Fruit fly (Drosophila melanogaster): ENCODE results near the gene CG43998.

DNA sequence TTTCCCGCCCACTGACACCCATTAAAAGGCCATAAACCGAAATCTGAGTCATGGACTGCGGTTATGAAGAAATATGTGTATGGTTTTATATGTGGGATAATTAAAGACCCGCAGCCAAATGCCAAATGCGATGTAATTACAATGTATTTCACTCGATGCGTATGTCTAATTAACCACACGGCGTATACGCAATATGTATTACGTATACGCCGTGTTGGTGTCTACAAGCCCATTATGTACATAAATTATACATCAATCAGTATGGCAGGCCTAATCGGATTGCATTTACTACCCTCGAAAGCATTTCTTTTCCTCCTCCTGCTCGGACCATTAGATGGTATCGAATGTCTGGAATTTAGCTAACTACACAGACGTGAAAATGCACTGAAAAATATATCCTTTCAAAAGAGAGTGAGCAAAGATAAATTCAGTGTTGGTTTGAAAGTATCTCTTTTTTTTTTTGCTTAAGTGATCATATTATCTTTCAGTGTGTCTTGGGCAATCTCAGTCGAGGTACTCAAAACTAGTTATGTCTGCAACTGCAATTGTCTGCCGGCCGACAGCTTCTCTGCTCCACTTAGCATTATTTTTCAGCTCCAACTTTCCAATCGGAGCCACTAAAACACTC, 18.4 kb downstream of the CG43998 start:
- TF ChIP-seq Mnt (GFP tag; optimal IDR thresholded peaks at IDR 0.05) (no peak), Clk (GFP tag; optimal IDR thresholded peaks at IDR 0.05) (no peak)
